Fruit fly (Drosophila melanogaster) whole organism, embryonic: Measurements from ENCODE around the gene yps.
A peak's percentile ranks its signal among the peaks of the same experiment; 100 is the strongest.

Experiments used
- Ada2b ChIP-seq: fragments of 200-800 bp; sonication (Bioruptor generic); IDR thresholded peaks from 2 replicates; pipeline ENCODE4 v1.3.6; 2022; ENCODE audit warnings: missing biosample characterization, missing genetic modification characterization
- CG10366 ChIP-seq: fragments of 200-800 bp; sonication (Bioruptor generic); IDR thresholded peaks from 2 replicates; pipeline ENCODE4 v1.3.6; 2022; ENCODE audit warnings: missing biosample characterization, missing genetic modification characterization
- CG10462 ChIP-seq: fragments of 200-800 bp; sonication (Bioruptor generic); optimal IDR thresholded peaks from 2 replicates; lab custom pipeline; 2016; ENCODE audit warnings: missing biosample characterization, missing genetic modification characterization
- CG11560 ChIP-seq: fragments of 200-800 bp; sonication (Bioruptor generic); IDR thresholded peaks from 3 replicates; pipeline ENCODE4 v1.3.6; 2022; ENCODE audit warnings: missing biosample characterization, missing genetic modification characterization
- CG12236 ChIP-seq: fragments of 200-800 bp; sonication (Bioruptor generic); optimal IDR thresholded peaks from 2 replicates; lab custom pipeline; 2016; ENCODE audit warnings: missing biosample characterization, missing genetic modification characterization
- CG12769 ChIP-seq: fragments of 200-800 bp; sonication (Bioruptor generic); optimal IDR thresholded peaks from 2 replicates; lab custom pipeline; 2019; ENCODE audit warnings: missing biosample characterization, mild to moderate bottlenecking, missing genetic modification characterization, moderate library complexity
- CG13123 ChIP-seq: fragments of 200-800 bp; sonication (Bioruptor generic); optimal IDR thresholded peaks from 2 replicates; lab custom pipeline; 2016; ENCODE audit warnings: missing biosample characterization, missing genetic modification characterization
- CG13894 ChIP-seq: fragments of 200-800 bp; sonication (Bioruptor generic); optimal IDR thresholded peaks from 3 replicates; lab custom pipeline; 2018; ENCODE audit warnings: missing biosample characterization, mild to moderate bottlenecking, missing genetic modification characterization, moderate library complexity
- CG14860 ChIP-seq: fragments of 200-800 bp; sonication (Bioruptor generic); IDR thresholded peaks from 3 replicates; pipeline ENCODE4 v1.3.6; 2022; ENCODE audit warnings: missing biosample characterization, missing genetic modification characterization; ENCODE audit not compliant: partially characterized antibody
- CG1529 ChIP-seq: fragments of 200-800 bp; sonication (Bioruptor generic); optimal IDR thresholded peaks from 3 replicates; lab custom pipeline; 2018; ENCODE audit warnings: missing biosample characterization, missing genetic modification characterization
- CG15696 ChIP-seq: fragments of 200-800 bp; sonication (Bioruptor generic); optimal IDR thresholded peaks from 2 replicates; lab custom pipeline; 2019; ENCODE audit warnings: missing biosample characterization, mild to moderate bottlenecking, missing genetic modification characterization, moderate library complexity
- CG16779 ChIP-seq: fragments of 200-800 bp; sonication (Bioruptor generic); IDR thresholded peaks from 2 replicates; pipeline ENCODE4 v1.3.6; 2022; ENCODE audit warnings: missing biosample characterization, missing genetic modification characterization
- CG16863 ChIP-seq: fragments of 200-800 bp; sonication (Bioruptor generic); optimal IDR thresholded peaks from 3 replicates; lab custom pipeline; 2016; ENCODE audit warnings: missing biosample characterization, missing genetic modification characterization
- CG17802 ChIP-seq: fragments of 200-800 bp; sonication (Bioruptor generic); optimal IDR thresholded peaks from 2 replicates; lab custom pipeline; 2018; ENCODE audit warnings: missing biosample characterization, mild to moderate bottlenecking, missing genetic modification characterization, moderate library complexity
- CG2129 ChIP-seq: fragments of 200-800 bp; sonication (Bioruptor generic); IDR thresholded peaks from 2 replicates; pipeline ENCODE4 v1.3.6; 2022; ENCODE audit warnings: missing biosample characterization, missing genetic modification characterization; ENCODE audit not compliant: partially characterized antibody
- CG4328 ChIP-seq: fragments of 200-800 bp; sonication (Bioruptor generic); optimal IDR thresholded peaks from 3 replicates; lab custom pipeline; 2017; ENCODE audit warnings: missing biosample characterization, missing genetic modification reagents, missing genetic modification characterization
- CG6813 ChIP-seq: fragments of 200-800 bp; sonication (Bioruptor generic); optimal IDR thresholded peaks from 2 replicates; lab custom pipeline; 2017; ENCODE audit warnings: missing biosample characterization, missing genetic modification characterization, mild to moderate bottlenecking, moderate library complexity, missing genetic modification reagents
- CG7987 ChIP-seq: fragments of 200-800 bp; sonication (Bioruptor generic); optimal IDR thresholded peaks from 2 replicates; lab custom pipeline; 2018; ENCODE audit warnings: missing biosample characterization, mild to moderate bottlenecking, missing genetic modification characterization, moderate library complexity
- CG9609 ChIP-seq: fragments of 200-800 bp; sonication (Bioruptor generic); optimal IDR thresholded peaks from 3 replicates; lab custom pipeline; 2016; ENCODE audit warnings: missing biosample characterization, missing genetic modification characterization
- Camta ChIP-seq: fragments of 200-800 bp; sonication (Bioruptor generic); optimal IDR thresholded peaks from 2 replicates; lab custom pipeline; 2016; ENCODE audit warnings: missing biosample characterization, missing genetic modification characterization
- Dip3 ChIP-seq: fragments of 200-800 bp; sonication (Bioruptor generic); optimal IDR thresholded peaks from 3 replicates; lab custom pipeline; 2016; ENCODE audit warnings: missing biosample characterization, missing genetic modification characterization
- Ets97D ChIP-seq: fragments of 200-800 bp; sonication (Bioruptor generic); optimal IDR thresholded peaks from 3 replicates; lab custom pipeline; 2016; ENCODE audit warnings: missing biosample characterization, missing genetic modification characterization
- Fer3 ChIP-seq: fragments of 200-800 bp; sonication (Bioruptor generic); optimal IDR thresholded peaks from 2 replicates; lab custom pipeline; 2018; ENCODE audit warnings: missing biosample characterization, mild to moderate bottlenecking, missing genetic modification characterization, moderate library complexity
- HmgD ChIP-seq: fragments of 200-800 bp; sonication (Bioruptor generic); optimal IDR thresholded peaks from 3 replicates; lab custom pipeline; 2016; ENCODE audit warnings: missing biosample characterization, missing genetic modification characterization
- Hmx ChIP-seq: fragments of 200-800 bp; sonication (Bioruptor generic); optimal IDR thresholded peaks from 2 replicates; lab custom pipeline; 2016; ENCODE audit warnings: missing biosample characterization, missing genetic modification characterization
- Hr51 ChIP-seq, 2 experiments: fragments of 200-800 bp; sonication (Bioruptor generic); optimal IDR thresholded peaks; 2 replicates in 1 of 2; 3 replicates in 1 of 2; lab custom pipeline; 2016 to 2018; ENCODE audit warnings: missing biosample characterization in 2 of 2, missing genetic modification characterization in 2 of 2, mild to moderate bottlenecking in 1 of 2, moderate library complexity in 1 of 2
- Rfx ChIP-seq: fragments of 200-800 bp; sonication (Bioruptor generic); IDR thresholded peaks from 2 replicates; pipeline ENCODE4 v1.3.6; 2022; ENCODE audit warnings: missing biosample characterization, missing genetic modification characterization
- Spps ChIP-seq: fragments of 200-800 bp; sonication (Bioruptor generic); optimal IDR thresholded peaks from 2 replicates; lab custom pipeline; 2018; ENCODE audit warnings: missing biosample characterization, mild to moderate bottlenecking, missing genetic modification characterization
- Xrp1 ChIP-seq: fragments of 200-800 bp; sonication (Bioruptor generic); IDR thresholded peaks from 2 replicates; pipeline ENCODE4 v1.3.6; 2022; ENCODE audit warnings: missing biosample characterization, missing genetic modification characterization
- ato ChIP-seq: fragments of 200-800 bp; sonication (Bioruptor generic); IDR thresholded peaks from 2 replicates; pipeline ENCODE4 v1.3.6; 2022; ENCODE audit warnings: missing biosample characterization, missing genetic modification characterization; ENCODE audit not compliant: partially characterized antibody
- chn ChIP-seq: fragments of 200-800 bp; sonication (Bioruptor generic); optimal IDR thresholded peaks from 2 replicates; lab custom pipeline; 2016; ENCODE audit warnings: missing biosample characterization, missing genetic modification characterization
- crc ChIP-seq: fragments of 200-800 bp; sonication (Bioruptor generic); optimal IDR thresholded peaks from 2 replicates; lab custom pipeline; 2016; ENCODE audit warnings: missing biosample characterization, missing genetic modification characterization
- croc ChIP-seq: fragments of 200-800 bp; sonication (Bioruptor generic); conservative IDR thresholded peaks from 3 replicates; pipeline ENCODE4 v1.3.6; 2022; ENCODE audit warnings: missing biosample characterization, missing genetic modification characterization
- esg ChIP-seq: fragments of 200-800 bp; sonication (Bioruptor generic); conservative IDR thresholded peaks from 2 replicates; pipeline ENCODE4 v1.3.6; 2022; ENCODE audit warnings: missing biosample characterization, missing genetic modification characterization
- hb ChIP-seq: fragments of 200-800 bp; sonication (Bioruptor generic); IDR thresholded peaks from 3 replicates; pipeline ENCODE4 v1.3.6; 2022; ENCODE audit warnings: missing biosample characterization, missing genetic modification characterization; ENCODE audit not compliant: partially characterized antibody
- knrl ChIP-seq: fragments of 200-800 bp; sonication (Bioruptor generic); IDR thresholded peaks from 3 replicates; pipeline ENCODE4 v1.3.6; 2022; ENCODE audit warnings: missing biosample characterization, missing genetic modification characterization; ENCODE audit not compliant: partially characterized antibody
- luna ChIP-seq: fragments of 200-800 bp; sonication (Bioruptor generic); optimal IDR thresholded peaks from 2 replicates; lab custom pipeline; 2016; ENCODE audit warnings: missing biosample characterization, missing genetic modification characterization
- mirr ChIP-seq: fragments of 200-800 bp; sonication (Bioruptor generic); optimal IDR thresholded peaks from 3 replicates; lab custom pipeline; 2018; ENCODE audit warnings: missing biosample characterization, mild to moderate bottlenecking, missing genetic modification characterization
- nau ChIP-seq: fragments of 200-800 bp; sonication (Bioruptor generic); optimal IDR thresholded peaks from 3 replicates; lab custom pipeline; 2017; ENCODE audit warnings: missing biosample characterization, mild to moderate bottlenecking, missing genetic modification characterization, missing genetic modification reagents
- otp ChIP-seq: fragments of 200-800 bp; sonication (Bioruptor generic); IDR thresholded peaks from 3 replicates; pipeline ENCODE4, ENCODE4 v1.3.6; 2022; ENCODE audit warnings: missing biosample characterization, missing genetic modification characterization
- pan ChIP-seq, 4 experiments: fragments of >200 bp in 3 of 4; fragments of 200-800 bp in 1 of 4; sonication (Bioruptor generic) in 1 of 4; optimal IDR thresholded peaks in 3 of 4; IDR thresholded peaks in 1 of 4; 2 replicates each; pipeline versions ENCODE4 v1.3.6 to Lab custom; 2017 to 2022; ENCODE audit warnings: missing biosample characterization in 2 of 4, missing genetic modification characterization in 2 of 4, mixed read lengths in 1 of 4
- pb ChIP-seq: fragments of 200-800 bp; sonication (Bioruptor generic); optimal IDR thresholded peaks from 3 replicates; lab custom pipeline; 2016; ENCODE audit warnings: missing biosample characterization, missing genetic modification characterization
- phol ChIP-seq: fragments of 200-800 bp; sonication (Bioruptor generic); optimal IDR thresholded peaks from 3 replicates; lab custom pipeline; 2018; ENCODE audit warnings: missing biosample characterization, mild to moderate bottlenecking, missing genetic modification characterization, moderate library complexity
- repo ChIP-seq: fragments of 200-800 bp; sonication (Bioruptor generic); optimal IDR thresholded peaks from 2 replicates; lab custom pipeline; 2016; ENCODE audit warnings: missing biosample characterization, missing genetic modification characterization
- row ChIP-seq: fragments of 200-800 bp; sonication (Bioruptor generic); IDR thresholded peaks from 3 replicates; pipeline ENCODE4 v1.3.6; 2022; ENCODE audit warnings: missing biosample characterization, missing genetic modification characterization
- salm ChIP-seq: fragments of 200-800 bp; sonication (Bioruptor generic); optimal IDR thresholded peaks from 2 replicates; lab custom pipeline; 2018; ENCODE audit warnings: missing biosample characterization, mild to moderate bottlenecking, missing genetic modification characterization
- schlank ChIP-seq: fragments of 200-800 bp; sonication (Bioruptor generic); optimal IDR thresholded peaks from 2 replicates; lab custom pipeline; 2018; ENCODE audit warnings: missing biosample characterization, mild to moderate bottlenecking, missing genetic modification characterization
- sens ChIP-seq: fragments of 200-800 bp; sonication (Bioruptor generic); peaks from one replicate; lab custom pipeline; 2016; ENCODE audit warnings: missing biosample characterization, missing genetic modification characterization
- unpg ChIP-seq: fragments of 200-800 bp; sonication (Bioruptor generic); optimal IDR thresholded peaks from 3 replicates; lab custom pipeline; 2018; ENCODE audit warnings: missing biosample characterization, mild to moderate bottlenecking, missing genetic modification characterization, moderate library complexity
- vfl ChIP-seq: fragments of 200-800 bp; sonication (Bioruptor generic); optimal IDR thresholded peaks from 2 replicates; lab custom pipeline; 2016; ENCODE audit warnings: missing biosample characterization, missing genetic modification characterization

Gene yps

DNA sequence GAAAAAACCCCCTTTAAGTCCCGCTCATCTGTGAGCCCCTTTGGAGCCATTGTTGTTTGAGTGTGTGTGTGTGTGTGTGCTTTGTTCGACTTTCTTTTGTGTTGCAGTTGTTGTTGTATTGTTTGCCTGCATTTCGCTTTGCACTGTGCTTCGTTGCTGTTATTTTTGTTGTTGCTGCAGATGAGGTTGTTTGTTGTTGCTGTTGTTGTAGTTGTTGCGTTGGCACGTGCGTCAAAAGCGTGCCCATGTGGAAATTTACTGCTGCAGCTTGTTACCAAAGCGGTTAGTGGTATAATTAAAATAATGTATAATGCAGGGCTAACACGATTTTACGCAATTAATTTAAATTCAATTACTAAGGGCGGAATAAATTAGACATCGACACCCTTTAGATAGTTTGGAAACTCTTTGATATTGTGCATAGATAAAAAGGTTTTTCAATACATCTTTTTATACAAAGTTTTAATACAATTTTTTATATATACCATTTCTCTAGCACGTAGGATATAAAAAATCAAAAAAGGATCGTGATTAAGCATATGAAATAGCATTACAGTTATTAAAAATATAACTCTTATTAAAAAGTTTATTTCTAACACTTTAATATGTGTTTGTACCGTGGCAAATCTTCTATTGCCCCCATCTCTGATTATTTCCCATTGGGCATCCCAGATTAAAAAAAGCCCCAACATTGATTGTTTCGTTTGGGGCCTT lies 34.6 kb downstream of the yps start (continued):
- TF ChIP-seq salm, result no peak
- no peak for TF ChIP-seq vfl (GFP tag; lab: Kevin White, UChicago)
- TF ChIP-seq CG13894 (tag; lab: Kevin White, UChicago), result no peak
- peak in 1 of 2 experiments; percentile 13 for TF ChIP-seq Hr51 (GFP tag; optimal IDR thresholded peaks at IDR 0.05; lab: Kevin White, UChicago)
- TF ChIP-seq HmgD, result no peak
- TF ChIP-seq CG2129 (GFP tag; lab: Robert Waterston, UW), result no peak
- no peak for TF ChIP-seq Fer3 (tag; lab: Kevin White, UChicago)
- TF ChIP-seq Ets97D, result no peak
- TF ChIP-seq CG14860 (GFP tag; lab: Robert Waterston, UW), result no peak
- no peak for TF ChIP-seq nau
- peak; percentile 23 for TF ChIP-seq CG12769 (tag; lab: Kevin White, UChicago)
- no peak for TF ChIP-seq CG17802 (tag; lab: Kevin White, UChicago)
- TF ChIP-seq CG16779, result no peak
- no peak for TF ChIP-seq chn (GFP tag; lab: Kevin White, UChicago)
- no peak for TF ChIP-seq otp (GFP tag; lab: Robert Waterston, UW)
- no peak for TF ChIP-seq crc (GFP tag; lab: Kevin White, UChicago)
- no peak for TF ChIP-seq hb (GFP tag; lab: Robert Waterston, UW)
- TF ChIP-seq Ada2b (GFP tag; lab: Robert Waterston, UW), result no peak
- no peak for TF ChIP-seq Spps (tag; lab: Kevin White, UChicago)
- TF ChIP-seq row, result peak; percentile 37; the same call in 2 of the 3 replicates
- TF ChIP-seq luna (GFP tag; lab: Kevin White, UChicago), result no peak
- no peak for TF ChIP-seq CG11560 (tag; lab: Robert Waterston, UW)
- no peak for TF ChIP-seq mirr (GFP tag; lab: Kevin White, UChicago)
- TF ChIP-seq pb (GFP tag; lab: Kevin White, UChicago), result no peak
- no peak for TF ChIP-seq CG10462 (GFP tag; lab: Kevin White, UChicago)
- no peak for TF ChIP-seq pan (optimal IDR thresholded peaks at IDR 0.05; lab: Kevin White, UChicago)
- TF ChIP-seq pan (GFP tag; optimal IDR thresholded peaks at IDR 0.05 in 1 of 2, IDR thresholded peaks at IDR 0.05 in 1 of 2), result no peak
- TF ChIP-seq CG4328 (GFP tag; lab: Kevin White, UChicago), result no peak
- no peak for TF ChIP-seq croc (GFP tag; lab: Robert Waterston, UW)
- TF ChIP-seq CG1529 (GFP tag; lab: Kevin White, UChicago), result no peak
- no peak for TF ChIP-seq unpg
- TF ChIP-seq CG16863 (GFP tag; lab: Kevin White, UChicago), result no peak
- no peak for TF ChIP-seq Rfx (GFP tag; lab: Robert Waterston, UW)
- no peak for TF ChIP-seq CG6813 (GFP tag; lab: Kevin White, UChicago)
- no peak for TF ChIP-seq Xrp1 (GFP tag; lab: Robert Waterston, UW)
- no peak for TF ChIP-seq CG13123 (GFP tag; lab: Kevin White, UChicago)
- no peak for TF ChIP-seq ato
- no peak for TF ChIP-seq CG10366 (GFP tag; lab: Robert Waterston, UW)
- TF ChIP-seq Camta (GFP tag; lab: Kevin White, UChicago), result no peak
- peak; percentile 44 for TF ChIP-seq sens (GFP tag; lab: Kevin White, UChicago)
- no peak for TF ChIP-seq knrl (GFP tag; lab: Robert Waterston, UW)
- no peak for TF ChIP-seq CG15696 (tag; lab: Kevin White, UChicago)
- TF ChIP-seq repo (GFP tag; lab: Kevin White, UChicago), result no peak
- no peak for TF ChIP-seq esg (GFP tag; lab: Robert Waterston, UW)
- TF ChIP-seq CG9609 (GFP tag; lab: Kevin White, UChicago), result no peak
- no peak for TF ChIP-seq CG7987 (GFP tag; lab: Kevin White, UChicago)
- TF ChIP-seq Dip3 (GFP tag; lab: Kevin White, UChicago), result no peak
- no peak for TF ChIP-seq CG12236 (GFP tag; lab: Kevin White, UChicago)
- no peak for TF ChIP-seq schlank (tag; lab: Kevin White, UChicago)
- peak; percentile 34 for TF ChIP-seq phol (tag; lab: Kevin White, UChicago)
- no peak for TF ChIP-seq Hmx
